Worm (Caenorhabditis elegans) whole organism, early embryonic: ENCODE data around the gene D1054.9.

ENCODE experiments used
- B0310.2 ChIP-seq: sonication (generic microtip); optimal IDR thresholded peaks from 2 replicates; lab custom pipeline; 2016; ENCODE audit warnings: mild to moderate bottlenecking, missing genetic modification characterization, missing compliant biosample characterization
- ama-1 ChIP-seq: fragments of 150-350 bp; optimal IDR thresholded peaks from 2 replicates; lab custom pipeline; 2014
- ceh-13 ChIP-seq: fragments of 200-800 bp; sonication (Bioruptor generic); optimal IDR thresholded peaks from 2 replicates; lab custom pipeline; 2018; ENCODE audit warnings: mild to moderate bottlenecking, missing genetic modification characterization, missing compliant biosample characterization
- ets-7 ChIP-seq: sonication (generic microtip); optimal IDR thresholded peaks from 2 replicates; lab custom pipeline; 2016; ENCODE audit warnings: missing genotype, missing genetic modification characterization, missing compliant biosample characterization
- hmg-4 ChIP-seq: fragments of 200-800 bp; sonication (Bioruptor generic); optimal IDR thresholded peaks from 2 replicates; lab custom pipeline; 2018; ENCODE audit warnings: mild to moderate bottlenecking, missing genetic modification characterization, missing compliant biosample characterization
- hnd-1 ChIP-seq: sonication (generic microtip); optimal IDR thresholded peaks from 2 replicates; lab custom pipeline; 2016; ENCODE audit warnings: missing genetic modification characterization, missing compliant biosample characterization
- scrt-1 ChIP-seq: fragments of 200-800 bp; sonication (Bioruptor generic); IDR thresholded peaks from 2 replicates; pipeline ENCODE4 v1.3.6; 2022; ENCODE audit warnings: missing genetic modification characterization, missing compliant biosample characterization
- tbx-11 ChIP-seq: fragments of 200-800 bp; sonication (Bioruptor generic); IDR thresholded peaks from 2 replicates; pipeline ENCODE4 v1.3.6; 2022; ENCODE audit warnings: missing genetic modification characterization, missing compliant biosample characterization

DNA sequence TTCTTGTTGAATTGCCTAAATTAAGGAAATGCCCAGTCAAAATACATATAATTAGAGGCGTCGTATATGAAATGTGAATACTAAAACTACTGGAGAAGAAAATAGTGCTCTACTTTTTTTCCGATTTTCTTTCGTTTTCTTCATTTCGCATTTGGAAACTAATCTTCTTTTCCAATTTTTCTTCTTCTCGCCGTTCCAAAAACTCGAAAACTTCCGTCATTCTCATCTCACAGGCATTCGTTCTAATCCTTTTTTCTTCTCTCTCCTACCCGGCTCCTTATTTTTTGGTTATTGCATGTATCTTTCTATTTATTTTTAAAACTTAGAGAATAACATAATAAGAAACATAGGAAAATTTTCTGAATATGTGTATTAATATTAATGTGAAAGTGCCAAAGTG lies 42.0 kb upstream of the D1054.9 start:
- TF ChIP-seq hnd-1 (no peak), ama-1 (lab: Kevin White, UChicago) (no peak), hmg-4 (GFP tag; lab: Kevin White, UChicago) (no peak), scrt-1 (GFP tag; lab: Robert Waterston, UW) (no peak), B0310.2 (no peak), ets-7 (no peak), ceh-13 (GFP tag; lab: Kevin White, UChicago) (no peak), tbx-11 (GFP tag; lab: Robert Waterston, UW) (no peak)
